Fruit fly (Drosophila melanogaster) whole organism, larva: ENCODE measurements around the gene Calr.

ENCODE experiments used
- noc ChIP-seq: fragments of 200-800 bp; sonication (Bioruptor generic); optimal IDR thresholded peaks from 3 replicates; lab custom pipeline; 2019; ENCODE audit warnings: missing biosample characterization, mild to moderate bottlenecking, missing genetic modification characterization, moderate library complexity

Calr gene

dm6 chr3R:9630053-9630632 is 508 bp downstream of the Calr start:
- TF ChIP-seq noc (tag; lab: Kevin White, UChicago), result no peak

DNA sequence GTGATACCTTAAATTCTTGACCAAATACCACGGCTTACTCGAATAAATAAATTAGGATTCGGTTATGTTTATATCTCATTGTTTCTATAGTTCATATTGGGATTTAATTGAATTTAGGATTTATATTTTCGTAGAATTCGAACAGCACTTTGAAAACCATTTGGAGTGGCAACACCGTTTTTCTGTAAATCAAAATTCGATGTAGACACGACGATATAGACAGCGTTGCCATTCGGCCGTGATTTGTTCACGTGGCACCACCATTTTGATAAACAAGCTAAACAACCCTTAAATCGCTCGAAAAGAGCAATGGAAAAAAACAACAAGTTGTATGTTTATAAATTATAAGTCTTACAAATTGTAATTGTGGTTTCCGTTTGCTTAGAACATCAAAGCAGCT is 2.0 kb downstream of the Calr start:
- TF ChIP-seq noc (tag; lab: Kevin White, UChicago), result no peak

- no peak for TF ChIP-seq noc (tag; lab: Kevin White, UChicago)
These were observed 2.6 kb downstream of the Calr start for dm6 chr3R:9628036-9628435.

dm6 chr3R:9626880-9627401 is 3.7 kb downstream of the Calr start, which contains the start of the genes CG9427 and CG8319:
Gene CG9427, minus strand, starts transcription at chr3R:9626930.
Gene CG8319, plus strand, starts transcription at chr3R:9627321.
- peak; percentile 93 for TF ChIP-seq noc (tag; lab: Kevin White, UChicago)

DNA sequence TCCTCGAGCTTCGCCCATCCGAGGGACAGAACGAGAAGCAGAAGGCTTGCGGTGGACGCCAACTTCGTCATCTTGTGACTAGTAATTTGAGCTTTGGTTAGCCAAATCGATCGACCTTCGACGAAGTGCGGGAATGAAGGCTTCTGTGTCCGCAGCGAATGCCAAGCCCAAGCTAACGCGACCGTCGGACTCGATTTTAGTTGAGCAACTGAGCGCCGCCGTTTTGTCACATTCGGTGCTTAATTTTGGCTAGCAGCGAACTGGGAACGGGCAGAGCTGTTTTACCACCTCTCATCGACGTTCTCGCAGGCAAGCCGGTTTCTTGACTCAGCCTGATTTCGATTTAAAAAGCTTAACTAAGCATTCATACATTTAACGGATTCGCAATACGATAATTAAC is 4.4 kb downstream of the Calr start:
- no peak for TF ChIP-seq noc (tag; lab: Kevin White, UChicago)

- no peak for TF ChIP-seq noc (tag; lab: Kevin White, UChicago)
These were observed 5.2 kb downstream of the Calr start for dm6 chr3R:9625443-9625842.

DNA sequence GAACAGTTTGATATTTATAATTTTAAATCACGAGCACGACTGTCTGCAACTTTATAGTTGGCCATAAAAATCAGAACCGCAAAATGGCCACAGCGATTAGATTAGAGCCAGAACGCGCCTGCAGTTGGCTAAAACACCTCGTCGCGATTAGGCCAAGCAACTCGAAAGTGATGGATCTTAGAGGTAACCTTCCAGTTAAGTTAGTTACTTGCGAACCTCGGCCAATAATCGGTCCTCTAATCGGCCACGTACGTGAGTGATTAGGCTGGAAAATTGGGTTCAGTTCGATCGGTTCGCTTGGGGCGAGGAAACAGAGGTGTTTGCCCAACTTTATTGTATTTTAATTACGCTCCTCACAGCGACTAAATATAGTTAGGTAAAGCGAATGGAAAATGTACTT is 10.4 kb downstream of the Calr start:
- TF ChIP-seq noc (tag; lab: Kevin White, UChicago), result peak; percentile 84

dm6 chr3R:9618331-9618730 is 12.3 kb downstream of the Calr start:
- TF ChIP-seq noc (tag; lab: Kevin White, UChicago), result peak; percentile 60

- peak; percentile 39 for TF ChIP-seq noc (tag; lab: Kevin White, UChicago)
These were observed 17.5 kb downstream of the Calr start for dm6 chr3R:9613124-9613523.

DNA sequence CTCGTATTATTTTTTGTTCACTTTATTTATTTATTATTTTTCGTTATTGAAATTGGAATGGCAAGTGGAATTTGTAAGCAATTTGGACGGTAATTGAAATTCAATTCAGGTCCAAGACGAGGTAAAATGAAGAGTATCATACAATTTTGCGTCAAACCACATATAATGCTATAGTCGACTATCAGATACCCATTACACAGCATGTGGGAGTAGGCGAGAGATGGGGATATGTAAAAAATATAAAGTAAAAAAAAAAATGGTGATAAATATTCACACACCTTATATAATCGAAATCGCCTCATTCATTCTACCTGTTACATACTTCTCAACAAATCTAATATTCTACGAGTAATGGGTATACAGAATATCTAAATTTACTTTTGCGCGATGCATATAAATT is 18.4 kb downstream of the Calr start:
- peak; percentile 33 for TF ChIP-seq noc (tag; lab: Kevin White, UChicago)

dm6 chr3R:9608206-9608605 is 22.4 kb downstream of the Calr start:
- TF ChIP-seq noc (tag; lab: Kevin White, UChicago), result no peak

DNA sequence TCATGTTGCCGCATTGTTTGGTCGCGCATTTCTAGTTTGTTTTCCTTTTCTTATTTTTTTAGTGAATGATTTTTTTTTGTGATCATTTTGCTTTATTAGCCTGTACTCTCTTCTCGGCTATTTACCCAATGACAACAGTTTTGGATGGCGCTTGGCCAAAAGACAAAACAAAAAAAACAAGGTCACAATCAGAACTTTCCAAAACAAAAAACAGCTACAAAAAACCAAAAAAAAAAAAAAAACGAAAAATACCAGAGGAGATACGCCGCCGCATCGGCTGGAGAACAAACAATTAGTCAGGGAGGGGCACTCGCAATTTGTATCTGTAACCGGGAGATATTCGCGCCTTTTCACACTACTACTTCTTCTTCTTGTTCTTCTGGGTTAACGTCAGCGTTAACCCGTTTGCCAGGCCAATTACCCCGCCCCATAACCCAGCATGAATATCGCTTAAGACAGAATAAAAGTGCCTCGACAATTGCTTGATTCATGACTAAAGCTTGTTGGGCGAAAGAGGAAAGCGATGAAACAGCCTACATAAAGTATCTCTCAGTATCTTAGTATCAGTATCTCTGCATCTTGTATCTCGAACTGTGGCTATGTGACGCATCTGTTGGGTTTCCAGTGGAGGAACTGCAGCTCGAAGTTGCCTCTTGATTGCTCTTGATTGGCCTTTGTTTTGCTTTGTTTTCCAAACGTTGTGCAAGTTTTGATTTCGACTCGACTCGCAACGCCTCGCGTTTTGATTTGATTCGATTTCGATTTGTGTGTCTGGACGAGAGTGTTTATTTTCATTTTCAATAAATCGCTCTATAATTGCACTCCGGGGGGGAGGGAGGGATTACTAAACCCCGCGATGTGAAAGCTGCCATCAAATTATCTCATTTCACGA is 23.5 kb downstream of the Calr start:
- TF ChIP-seq noc (tag; lab: Kevin White, UChicago), result no peak

dm6 chr3R:9605084-9605483 is 25.6 kb downstream of the Calr start:
- TF ChIP-seq noc (tag; lab: Kevin White, UChicago), result no peak

DNA sequence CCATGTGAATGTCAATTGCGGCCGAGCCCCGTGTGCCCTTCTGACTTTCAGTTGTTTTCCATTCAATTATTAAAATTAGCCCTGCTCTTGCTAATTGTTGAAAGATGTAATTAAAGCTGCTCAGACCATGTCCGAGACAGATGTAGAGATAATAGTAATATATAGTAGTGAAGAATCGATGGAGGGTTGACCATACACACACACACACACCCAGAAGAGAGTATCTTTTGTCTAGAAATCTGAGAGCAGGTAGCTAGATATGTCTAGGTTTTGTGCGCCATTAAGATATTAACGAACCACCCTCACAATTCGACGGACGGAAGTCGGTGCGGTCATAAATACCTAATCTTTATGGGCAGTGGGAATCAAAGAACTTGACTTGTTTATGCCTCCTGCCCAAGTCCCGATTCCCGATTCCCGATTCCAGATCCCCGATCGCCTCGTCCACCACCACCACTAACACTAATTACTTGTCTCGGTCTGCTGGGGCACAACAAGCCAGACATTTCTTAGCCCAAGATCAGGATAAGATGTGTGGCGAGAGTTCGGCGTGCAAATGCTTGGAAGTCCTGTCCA is 26.1 kb downstream of the Calr start:
- TF ChIP-seq noc (tag; lab: Kevin White, UChicago), result no peak

dm6 chr3R:9603022-9603942 is 27.4 kb downstream of the Calr start:
- no peak for TF ChIP-seq noc (tag; lab: Kevin White, UChicago)
